Worm (Caenorhabditis elegans) whole organism, L4 larva: ENCODE measurements around the gene inx-3.

Experiments
- F10B5.3 ChIP-seq: sonication (generic microtip); optimal IDR thresholded peaks from 2 replicates; lab custom pipeline; 2016; ENCODE audit warnings: mild to moderate bottlenecking, missing genetic modification characterization, missing compliant biosample characterization
- F37D6.2 ChIP-seq: sonication (generic microtip); optimal IDR thresholded peaks from 2 replicates; lab custom pipeline; 2016; ENCODE audit warnings: mild to moderate bottlenecking, missing genetic modification characterization, missing compliant biosample characterization
- F49E8.2 ChIP-seq: sonication (generic microtip); optimal IDR thresholded peaks from 2 replicates; lab custom pipeline; 2016; ENCODE audit warnings: missing compliant biosample characterization, mild to moderate bottlenecking, missing genetic modification characterization, borderline replicate concordance
- T26A8.4 ChIP-seq: fragments of 200-800 bp; sonication (Bioruptor generic); IDR thresholded peaks from 2 replicates; pipeline ENCODE4 v1.3.6; 2022; ENCODE audit warnings: missing genetic modification characterization, missing compliant biosample characterization
- aha-1 ChIP-seq: fragments of 150-350 bp; peaks from one replicate; lab custom pipeline; 2014; ENCODE audit warnings: missing biosample characterization, missing genetic modification characterization
- ama-1 ChIP-seq: fragments of 150-350 bp; optimal IDR thresholded peaks from 2 replicates; lab custom pipeline; 2014; ENCODE audit warnings: inconsistent platforms, mixed read lengths
- attf-4 ChIP-seq: sonication (generic microtip); optimal IDR thresholded peaks from 3 replicates; lab custom pipeline; 2017; ENCODE audit warnings: missing biosample characterization, missing genetic modification characterization
- ceh-20 ChIP-seq: fragments of 200-800 bp; sonication (Bioruptor generic); IDR thresholded peaks from 2 replicates; pipeline ENCODE4 v1.3.6; 2022; ENCODE audit warnings: missing genetic modification reagents, missing genetic modification characterization, missing compliant biosample characterization
- ceh-32 ChIP-seq: sonication (generic microtip); optimal IDR thresholded peaks from 2 replicates; lab custom pipeline; 2016; ENCODE audit warnings: mild to moderate bottlenecking, missing genetic modification characterization, missing compliant biosample characterization; ENCODE audit not compliant: poor library complexity
- ceh-44 ChIP-seq: fragments of 200-800 bp; sonication (Bioruptor generic); IDR thresholded peaks from 2 replicates; pipeline ENCODE4 v1.3.6; 2022; ENCODE audit warnings: missing genetic modification reagents, missing genetic modification characterization, missing compliant biosample characterization
- ctbp-1 ChIP-seq: fragments of 200-800 bp; sonication (Bioruptor generic); IDR thresholded peaks from 2 replicates; pipeline ENCODE4 v1.3.6; 2022; ENCODE audit warnings: missing genetic modification reagents, missing genetic modification characterization, missing compliant biosample characterization
- daf-16 ChIP-seq, 3 experiments: sonication (generic microtip); optimal IDR thresholded peaks; 2 replicates each; lab custom pipeline; 2016 to 2017; ENCODE audit warnings: missing genetic modification characterization in 3 of 3, missing genetic modification reagents in 3 of 3, mild to moderate bottlenecking in 2 of 3, missing compliant biosample characterization in 2 of 3, missing biosample characterization in 1 of 3, moderate library complexity in 1 of 3
- daf-19 ChIP-seq: fragments of 200-800 bp; sonication (Bioruptor generic); conservative IDR thresholded peaks from 2 replicates; pipeline ENCODE4 v1.3.6; 2022; ENCODE audit warnings: missing genetic modification characterization, missing compliant biosample characterization
- daf-8 ChIP-seq: fragments of 200-800 bp; sonication (Bioruptor generic); IDR thresholded peaks from 2 replicates; pipeline ENCODE4 v1.3.6; 2022; ENCODE audit warnings: missing genetic modification characterization, missing compliant biosample characterization
- duxl-1 ChIP-seq: sonication (generic microtip); optimal IDR thresholded peaks from 2 replicates; lab custom pipeline; 2016; ENCODE audit warnings: mild to moderate bottlenecking, missing genetic modification characterization, moderate library complexity, missing compliant biosample characterization; ENCODE audit not compliant: poor library complexity
- dve-1 ChIP-seq: sonication (generic microtip); optimal IDR thresholded peaks from 2 replicates; lab custom pipeline; 2017; ENCODE audit warnings: antibody characterized with exemption, mild to moderate bottlenecking, missing genetic modification characterization, missing compliant biosample characterization; ENCODE audit not compliant: insufficient read depth
- egl-27 ChIP-seq: sonication (generic microtip); optimal IDR thresholded peaks from 3 replicates; lab custom pipeline; 2017; ENCODE audit warnings: missing biosample characterization, missing genetic modification reagents, missing genetic modification characterization
- fkh-10 ChIP-seq: fragments of 150-350 bp; optimal IDR thresholded peaks from 2 replicates; lab custom pipeline; 2014; ENCODE audit warnings: missing biosample characterization, missing genetic modification reagents, missing genetic modification characterization
- hif-1 ChIP-seq, 2 experiments: sonication (generic microtip); optimal IDR thresholded peaks; 2 replicates each; lab custom pipeline; 2016 to 2017; ENCODE audit warnings: missing compliant biosample characterization in 2 of 2, missing genetic modification characterization in 2 of 2, missing genetic modification reagents in 2 of 2, missing genotype in 2 of 2, mild to moderate bottlenecking in 1 of 2
- jun-1 ChIP-seq: fragments of 150-350 bp; optimal IDR thresholded peaks from 2 replicates; lab custom pipeline; 2014; ENCODE audit warnings: missing biosample characterization, missing genetic modification reagents, missing genetic modification characterization
- lim-7 ChIP-seq: fragments of 200-800 bp; sonication (Bioruptor generic); IDR thresholded peaks from 2 replicates; pipeline ENCODE4 v1.3.6; 2022; ENCODE audit warnings: missing genetic modification characterization, missing compliant biosample characterization
- lin-15B ChIP-seq: fragments of 150-350 bp; sonication (generic microtip); optimal IDR thresholded peaks from 3 replicates; lab custom pipeline; 2014; ENCODE audit warnings: missing biosample characterization, missing genetic modification characterization
- lin-39 ChIP-seq: fragments of 150-350 bp; optimal IDR thresholded peaks from 2 replicates; lab custom pipeline; 2014; ENCODE audit warnings: missing biosample characterization, missing genetic modification reagents, missing genetic modification characterization
- lir-3 ChIP-seq: sonication (generic microtip); optimal IDR thresholded peaks from 2 replicates; lab custom pipeline; 2016; ENCODE audit warnings: mild to moderate bottlenecking, missing genetic modification characterization, missing compliant biosample characterization
- lsy-2 ChIP-seq, 2 experiments: fragments of 150-350 bp in 1 of 2; sonication (generic microtip) in 1 of 2; optimal IDR thresholded peaks; 2 replicates each; lab custom pipeline; 2014 to 2017; ENCODE audit warnings: missing biosample characterization in 2 of 2, missing genetic modification characterization in 2 of 2
- madf-5 ChIP-seq, 2 experiments: fragments of 200-800 bp; sonication (Bioruptor generic); IDR thresholded peaks; 2 replicates each; pipeline ENCODE4 v1.3.6; 2022; ENCODE audit warnings: missing compliant biosample characterization in 2 of 2, missing genetic modification characterization in 2 of 2
- madf-9 ChIP-seq: fragments of 200-800 bp; sonication (Bioruptor generic); conservative IDR thresholded peaks from 2 replicates; pipeline ENCODE4 v1.3.6; 2022; ENCODE audit warnings: missing genetic modification reagents, missing genetic modification characterization, missing compliant biosample characterization
- mdt-29 ChIP-seq: fragments of 200-800 bp; sonication (Bioruptor generic); IDR thresholded peaks from 2 replicates; pipeline ENCODE4 v1.3.6; 2022; ENCODE audit warnings: missing genetic modification reagents, missing genetic modification characterization, missing compliant biosample characterization
- mep-1 ChIP-seq: fragments of 150-350 bp; sonication (generic microtip); optimal IDR thresholded peaks from 3 replicates; lab custom pipeline; 2014; ENCODE audit warnings: missing biosample characterization, missing genetic modification characterization
- mes-2 ChIP-seq: sonication (generic microtip); optimal IDR thresholded peaks from 2 replicates; lab custom pipeline; 2016; ENCODE audit warnings: missing genotype, mild to moderate bottlenecking, missing genetic modification characterization, missing compliant biosample characterization; ENCODE audit not compliant: poor library complexity, severe bottlenecking
- mxl-3 ChIP-seq: fragments of 200-800 bp; sonication (Bioruptor generic); optimal IDR thresholded peaks from 2 replicates; lab custom pipeline; 2018; ENCODE audit warnings: mild to moderate bottlenecking, missing genetic modification characterization, missing compliant biosample characterization
- nhr-111 ChIP-seq: fragments of 200-800 bp; sonication (Bioruptor generic); optimal IDR thresholded peaks from 2 replicates; lab custom pipeline; 2018; ENCODE audit warnings: mild to moderate bottlenecking, missing genetic modification characterization, missing compliant biosample characterization
- nhr-237 ChIP-seq: sonication (generic microtip); optimal IDR thresholded peaks from 2 replicates; lab custom pipeline; 2017; ENCODE audit warnings: missing biosample characterization, missing genetic modification characterization
- nhr-28 ChIP-seq: fragments of 150-350 bp; optimal IDR thresholded peaks from 2 replicates; lab custom pipeline; 2014; ENCODE audit warnings: missing biosample characterization, missing genetic modification characterization
- php-3 ChIP-seq: fragments of 200-800 bp; sonication (Bioruptor generic); IDR thresholded peaks from 2 replicates; pipeline ENCODE4 v1.3.6; 2022; ENCODE audit warnings: missing genetic modification reagents, missing genetic modification characterization, missing compliant biosample characterization
- rbr-2 ChIP-seq: sonication (generic microtip); optimal IDR thresholded peaks from 2 replicates; lab custom pipeline; 2016; ENCODE audit warnings: missing genotype, missing genetic modification characterization, missing compliant biosample characterization
- saeg-2 ChIP-seq: fragments of 200-800 bp; sonication (Bioruptor generic); IDR thresholded peaks from 2 replicates; pipeline ENCODE4 v1.3.6; 2022; ENCODE audit warnings: missing genetic modification reagents, missing genetic modification characterization, missing compliant biosample characterization
- snpc-4 ChIP-seq: fragments of 150-350 bp; optimal IDR thresholded peaks from 2 replicates; lab custom pipeline; 2014; ENCODE audit warnings: missing biosample characterization, missing genetic modification characterization
- spr-3 ChIP-seq: fragments of 200-800 bp; sonication (Bioruptor generic); optimal IDR thresholded peaks from 2 replicates; lab custom pipeline; 2018; ENCODE audit warnings: mild to moderate bottlenecking, missing genetic modification characterization, missing compliant biosample characterization
- tra-1 ChIP-seq: fragments of 200-800 bp; sonication (Bioruptor generic); IDR thresholded peaks from 2 replicates; pipeline ENCODE4 v1.3.6; 2022; ENCODE audit warnings: missing genetic modification reagents, missing genetic modification characterization, missing compliant biosample characterization
- unc-39 ChIP-seq: sonication (generic microtip); optimal IDR thresholded peaks from 2 replicates; lab custom pipeline; 2017; ENCODE audit warnings: missing biosample characterization, missing genetic modification characterization
- unc-62 ChIP-seq, 3 experiments: fragments of 150-350 bp in 1 of 3; sonication (generic microtip); optimal IDR thresholded peaks in 2 of 3; peaks in 1 of 3; 1 replicate in 1 of 3; 2 replicates in 2 of 3; lab custom pipeline; 2014 to 2017; ENCODE audit warnings: missing biosample characterization in 3 of 3, missing genetic modification characterization in 3 of 3, missing genetic modification reagents in 3 of 3, missing genotype in 1 of 3
- zip-11 ChIP-seq: fragments of 200-800 bp; sonication (Bioruptor generic); IDR thresholded peaks from 2 replicates; pipeline ENCODE4 v1.3.6; 2022; ENCODE audit warnings: missing genetic modification characterization, missing compliant biosample characterization

inx-3 gene

ce11 chrX:5972212-5972611, 23.7 kb upstream of the inx-3 start:
- TF ChIP-seq jun-1 (tag; lab: Kevin White, UChicago) (no peak), aha-1 (tag; lab: Kevin White, UChicago) (peak; percentile 55), nhr-111 (no peak), attf-4 (tag; lab: Kevin White, UChicago) (no peak), ceh-32 (no peak), tra-1 (GFP tag; lab: Robert Waterston, UW) (no peak), hif-1 (tag; optimal IDR thresholded peaks at IDR 0.05; lab: Kevin White, UChicago) (no peak), T26A8.4 (GFP tag; lab: Robert Waterston, UW) (no peak), F37D6.2 (tag; lab: Kevin White, UChicago) (no peak), dve-1 (tag; lab: Kevin White, UChicago) (no peak), daf-8 (GFP tag; lab: Robert Waterston, UW) (no peak), F10B5.3 (tag; lab: Kevin White, UChicago) (no peak), egl-27 (tag; lab: Kevin White, UChicago) (no peak), ceh-20 (peak; percentile 69; the same call in 1 of the 2 replicates)

DNA sequence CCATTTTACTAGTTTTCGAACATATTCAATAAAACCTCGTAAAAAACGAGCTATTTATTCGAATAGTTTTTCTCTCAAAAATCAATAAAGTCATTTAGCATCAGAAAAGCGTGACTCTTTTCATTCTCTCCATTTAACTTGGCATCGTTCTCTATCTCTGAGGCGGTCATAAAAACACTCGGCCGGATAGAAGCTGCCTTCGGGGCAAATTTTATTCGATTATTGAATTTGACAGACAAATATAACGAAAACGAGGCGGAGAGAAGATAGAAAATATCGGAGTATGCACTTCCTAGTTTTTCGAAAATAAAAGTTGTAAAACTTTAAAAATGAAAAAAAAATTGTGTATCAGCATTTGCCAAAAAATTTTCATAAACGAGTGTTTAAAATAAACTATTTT, 20.7 kb upstream of the inx-3 start:
- peak; percentile 72 for TF ChIP-seq aha-1 (tag; lab: Kevin White, UChicago)
- no peak for TF ChIP-seq hif-1 (tag; optimal IDR thresholded peaks at IDR 0.05; lab: Kevin White, UChicago)

ce11 chrX:5975726-5976125, 20.2 kb upstream of the inx-3 start:
- TF ChIP-seq lir-3: no peak
- TF ChIP-seq unc-62 (GFP tag; optimal IDR thresholded peaks at IDR 0.05 in 1 of 2; lab: Kevin White, UChicago): no peak
- TF ChIP-seq unc-62 (tag; optimal IDR thresholded peaks at IDR 0.05; lab: Kevin White, UChicago): no peak
- TF ChIP-seq madf-5 (GFP tag; IDR thresholded peaks at IDR 0.05; lab: Robert Waterston, UW): no peak
- TF ChIP-seq php-3 (GFP tag; lab: Robert Waterston, UW): 0 out of 2 replicates have a peak, but pooled peaks have one; percentile 31
- no peak for TF ChIP-seq nhr-237 (tag; lab: Kevin White, UChicago)
- no peak for TF ChIP-seq lin-39 (tag; lab: Kevin White, UChicago)
- no peak for TF ChIP-seq spr-3 (GFP tag; lab: Kevin White, UChicago)
- TF ChIP-seq daf-19: no peak
- TF ChIP-seq madf-9 (GFP tag; lab: Robert Waterston, UW): no peak
- no peak for TF ChIP-seq snpc-4 (tag; lab: Kevin White, UChicago)
- TF ChIP-seq saeg-2: no peak
- TF ChIP-seq nhr-111: no peak
- TF ChIP-seq jun-1 (tag; lab: Kevin White, UChicago): no peak
- TF ChIP-seq daf-16 (GFP tag; optimal IDR thresholded peaks at IDR 0.05; lab: Kevin White, UChicago): no peak
- peak; percentile 21 for TF ChIP-seq daf-16 (tag; optimal IDR thresholded peaks at IDR 0.05; lab: Kevin White, UChicago)
- TF ChIP-seq hif-1 (tag; optimal IDR thresholded peaks at IDR 0.05; lab: Kevin White, UChicago): no peak
- no peak for TF ChIP-seq ama-1
- no peak for TF ChIP-seq ceh-20
- TF ChIP-seq mxl-3 (GFP tag; lab: Kevin White, UChicago): no peak
- TF ChIP-seq zip-11 (GFP tag; lab: Robert Waterston, UW): no peak
- TF ChIP-seq mep-1: no peak
- no peak for TF ChIP-seq mes-2 (tag; lab: Kevin White, UChicago)
- TF ChIP-seq nhr-28: peak; percentile 58
- TF ChIP-seq F49E8.2 (tag; lab: Kevin White, UChicago): no peak
- no peak for TF ChIP-seq lim-7 (GFP tag; lab: Robert Waterston, UW)

ce11 chrX:5976206-5976960, 19.6 kb upstream of the inx-3 start:
- TF ChIP-seq lim-7 (GFP tag; lab: Robert Waterston, UW) (peak; percentile 66), php-3 (GFP tag; lab: Robert Waterston, UW) (no peak), spr-3 (GFP tag; lab: Kevin White, UChicago) (no peak), hif-1 (tag; optimal IDR thresholded peaks at IDR 0.05; lab: Kevin White, UChicago) (no peak), rbr-2 (tag; lab: Kevin White, UChicago) (peak; percentile 41), fkh-10 (GFP tag; lab: Kevin White, UChicago) (peak; percentile 85), lin-15B (no peak), mep-1 (peak; percentile 53), mes-2 (tag; lab: Kevin White, UChicago) (peak; percentile 6), ceh-44 (no peak), unc-39 (no peak), ctbp-1 (GFP tag; lab: Robert Waterston, UW) (peak; percentile 68; the same call in 1 of the 2 replicates), mdt-29 (GFP tag; lab: Robert Waterston, UW) (no peak), duxl-1 (tag; lab: Kevin White, UChicago) (no peak), daf-8 (GFP tag; lab: Robert Waterston, UW) (no peak), lsy-2 (tag; optimal IDR thresholded peaks at IDR 0.05; lab: Kevin White, UChicago) (peak in 1 of 2 experiments; percentile 35)
